Worm (Caenorhabditis elegans) whole organism, L4 larva: ENCODE data around the gene C50F4.12.
A peak's percentile ranks its signal among the peaks of the same experiment; 100 is the strongest.

Experiments used
- F37D6.2 ChIP-seq: sonication (generic microtip); optimal IDR thresholded peaks from 2 replicates; lab custom pipeline; 2016; ENCODE audit warnings: mild to moderate bottlenecking, missing genetic modification characterization, missing compliant biosample characterization
- F49E8.2 ChIP-seq: sonication (generic microtip); optimal IDR thresholded peaks from 2 replicates; lab custom pipeline; 2016; ENCODE audit warnings: missing compliant biosample characterization, mild to moderate bottlenecking, missing genetic modification characterization, borderline replicate concordance
- Y48G9A.11 ChIP-seq: fragments of 200-800 bp; sonication (Bioruptor generic); IDR thresholded peaks from 2 replicates; pipeline ENCODE4 v1.3.6; 2022; ENCODE audit warnings: missing genetic modification reagents, missing genetic modification characterization, missing compliant biosample characterization
- Y5F2A.4 ChIP-seq: fragments of 200-800 bp; sonication (Bioruptor generic); optimal IDR thresholded peaks from 2 replicates; lab custom pipeline; 2018; ENCODE audit warnings: mild to moderate bottlenecking, missing genetic modification characterization, missing compliant biosample characterization
- Y75B8A.6 ChIP-seq: fragments of 200-800 bp; sonication (Bioruptor generic); IDR thresholded peaks from 2 replicates; pipeline ENCODE4 v1.3.6; 2022; ENCODE audit warnings: missing genetic modification reagents, missing genetic modification characterization, missing compliant biosample characterization
- ZK337.2 ChIP-seq: fragments of 200-800 bp; sonication (Bioruptor generic); IDR thresholded peaks from 2 replicates; pipeline ENCODE4 v1.3.6; 2022; ENCODE audit warnings: missing genetic modification reagents, missing genetic modification characterization, missing compliant biosample characterization
- ZK546.5 ChIP-seq, 2 experiments: sonication (generic microtip); optimal IDR thresholded peaks; 2 replicates each; lab custom pipeline; 2017; ENCODE audit warnings: missing biosample characterization in 2 of 2, missing genetic modification characterization in 2 of 2
- aha-1 ChIP-seq: fragments of 150-350 bp; peaks from one replicate; lab custom pipeline; 2014; ENCODE audit warnings: missing biosample characterization, missing genetic modification characterization
- ama-1 ChIP-seq: fragments of 150-350 bp; optimal IDR thresholded peaks from 2 replicates; lab custom pipeline; 2014; ENCODE audit warnings: inconsistent platforms, mixed read lengths
- ceh-82 ChIP-seq: sonication (generic microtip); optimal IDR thresholded peaks from 2 replicates; lab custom pipeline; 2017; ENCODE audit warnings: missing biosample characterization, missing genetic modification characterization
- cey-2 ChIP-seq: sonication (generic microtip); optimal IDR thresholded peaks from 3 replicates; lab custom pipeline; 2017; ENCODE audit warnings: missing genetic modification characterization, mild to moderate bottlenecking, missing compliant biosample characterization, antibody characterized with exemption, borderline replicate concordance; ENCODE audit not compliant: insufficient read depth
- daf-12 ChIP-seq: fragments of 150-350 bp; optimal IDR thresholded peaks from 2 replicates; lab custom pipeline; 2014; ENCODE audit warnings: missing biosample characterization, missing genetic modification reagents, missing genetic modification characterization
- daf-16 ChIP-seq, 3 experiments: sonication (generic microtip); optimal IDR thresholded peaks; 2 replicates each; lab custom pipeline; 2016 to 2017; ENCODE audit warnings: missing genetic modification characterization in 3 of 3, missing genetic modification reagents in 3 of 3, mild to moderate bottlenecking in 2 of 3, missing compliant biosample characterization in 2 of 3, missing biosample characterization in 1 of 3, moderate library complexity in 1 of 3
- daf-8 ChIP-seq: fragments of 200-800 bp; sonication (Bioruptor generic); IDR thresholded peaks from 2 replicates; pipeline ENCODE4 v1.3.6; 2022; ENCODE audit warnings: missing genetic modification characterization, missing compliant biosample characterization
- dmd-9 ChIP-seq: fragments of 200-800 bp; sonication (Bioruptor generic); IDR thresholded peaks from 2 replicates; pipeline ENCODE4 v1.3.6; 2022; ENCODE audit warnings: missing genetic modification reagents, missing genetic modification characterization, missing compliant biosample characterization
- dpl-1 ChIP-seq: fragments of 150-350 bp; optimal IDR thresholded peaks from 2 replicates; lab custom pipeline; 2014; ENCODE audit warnings: missing biosample characterization, missing genetic modification reagents, missing genetic modification characterization
- egl-43 ChIP-seq: fragments of 200-800 bp; sonication (Bioruptor generic); IDR thresholded peaks from 2 replicates; pipeline ENCODE4 v1.3.6; 2022; ENCODE audit warnings: missing genetic modification reagents, missing genetic modification characterization, missing compliant biosample characterization
- gei-8 ChIP-seq: fragments of 200-800 bp; sonication (Bioruptor generic); optimal IDR thresholded peaks from 2 replicates; lab custom pipeline; 2018; ENCODE audit warnings: mild to moderate bottlenecking, missing genetic modification characterization, missing compliant biosample characterization
- hif-1 ChIP-seq, 2 experiments: sonication (generic microtip); optimal IDR thresholded peaks; 2 replicates each; lab custom pipeline; 2016 to 2017; ENCODE audit warnings: missing compliant biosample characterization in 2 of 2, missing genetic modification characterization in 2 of 2, missing genetic modification reagents in 2 of 2, missing genotype in 2 of 2, mild to moderate bottlenecking in 1 of 2
- hlh-11 ChIP-seq: fragments of 200-800 bp; sonication (Bioruptor generic); optimal IDR thresholded peaks from 2 replicates; lab custom pipeline; 2018; ENCODE audit warnings: mild to moderate bottlenecking, missing genetic modification characterization, missing compliant biosample characterization
- jun-1 ChIP-seq: fragments of 150-350 bp; optimal IDR thresholded peaks from 2 replicates; lab custom pipeline; 2014; ENCODE audit warnings: missing biosample characterization, missing genetic modification reagents, missing genetic modification characterization
- lin-13 ChIP-seq: fragments of 150-350 bp; optimal IDR thresholded peaks from 2 replicates; lab custom pipeline; 2014; ENCODE audit warnings: missing biosample characterization, missing genetic modification reagents, missing genetic modification characterization
- lin-39 ChIP-seq: fragments of 150-350 bp; optimal IDR thresholded peaks from 2 replicates; lab custom pipeline; 2014; ENCODE audit warnings: missing biosample characterization, missing genetic modification reagents, missing genetic modification characterization
- lir-3 ChIP-seq: sonication (generic microtip); optimal IDR thresholded peaks from 2 replicates; lab custom pipeline; 2016; ENCODE audit warnings: mild to moderate bottlenecking, missing genetic modification characterization, missing compliant biosample characterization
- lsy-2 ChIP-seq, 2 experiments: fragments of 150-350 bp in 1 of 2; sonication (generic microtip) in 1 of 2; optimal IDR thresholded peaks; 2 replicates each; lab custom pipeline; 2014 to 2017; ENCODE audit warnings: missing biosample characterization in 2 of 2, missing genetic modification characterization in 2 of 2
- mep-1 ChIP-seq: fragments of 150-350 bp; sonication (generic microtip); optimal IDR thresholded peaks from 3 replicates; lab custom pipeline; 2014; ENCODE audit warnings: missing biosample characterization, missing genetic modification characterization
- mxl-2 ChIP-seq: fragments of 200-800 bp; sonication (Bioruptor generic); conservative IDR thresholded peaks from 2 replicates; pipeline ENCODE4 v1.3.6; 2022; ENCODE audit warnings: missing genetic modification reagents, missing genetic modification characterization, missing compliant biosample characterization
- nhr-111 ChIP-seq: fragments of 200-800 bp; sonication (Bioruptor generic); optimal IDR thresholded peaks from 2 replicates; lab custom pipeline; 2018; ENCODE audit warnings: mild to moderate bottlenecking, missing genetic modification characterization, missing compliant biosample characterization
- nhr-25 ChIP-seq: sonication (generic microtip); optimal IDR thresholded peaks from 2 replicates; lab custom pipeline; 2017; ENCODE audit warnings: missing genetic modification characterization, mild to moderate bottlenecking, missing compliant biosample characterization, antibody characterized with exemption, moderate library complexity, borderline replicate concordance; ENCODE audit not compliant: insufficient read depth
- nhr-28 ChIP-seq: fragments of 150-350 bp; optimal IDR thresholded peaks from 2 replicates; lab custom pipeline; 2014; ENCODE audit warnings: missing biosample characterization, missing genetic modification characterization
- nhr-76 ChIP-seq: fragments of 150-350 bp; optimal IDR thresholded peaks from 2 replicates; lab custom pipeline; 2014; ENCODE audit warnings: missing biosample characterization, missing genetic modification characterization
- nhr-77 ChIP-seq: fragments of 150-350 bp; optimal IDR thresholded peaks from 2 replicates; lab custom pipeline; 2014; ENCODE audit warnings: missing biosample characterization, missing genetic modification characterization
- pha-4 ChIP-seq, 2 experiments: fragments of 150-350 bp in 1 of 2; fragments of 200-800 bp in 1 of 2; sonication (Bioruptor generic) in 1 of 2; IDR thresholded peaks in 1 of 2; optimal IDR thresholded peaks in 1 of 2; 2 replicates each; pipeline versions ENCODE4 v1.3.6 to Lab custom; 2014 to 2022; ENCODE audit warnings: missing genetic modification characterization in 2 of 2, missing genetic modification reagents in 2 of 2, missing biosample characterization in 1 of 2, missing compliant biosample characterization in 1 of 2
- rbr-2 ChIP-seq: sonication (generic microtip); optimal IDR thresholded peaks from 2 replicates; lab custom pipeline; 2016; ENCODE audit warnings: missing genotype, missing genetic modification characterization, missing compliant biosample characterization
- saeg-2 ChIP-seq: fragments of 200-800 bp; sonication (Bioruptor generic); IDR thresholded peaks from 2 replicates; pipeline ENCODE4 v1.3.6; 2022; ENCODE audit warnings: missing genetic modification reagents, missing genetic modification characterization, missing compliant biosample characterization
- skn-1 ChIP-seq: fragments of 150-350 bp; optimal IDR thresholded peaks from 2 replicates; lab custom pipeline; 2014; ENCODE audit warnings: missing biosample characterization, missing genetic modification characterization
- spr-1 ChIP-seq: sonication (generic microtip); optimal IDR thresholded peaks from 2 replicates; lab custom pipeline; 2016; ENCODE audit warnings: mild to moderate bottlenecking, missing genetic modification characterization, missing compliant biosample characterization
- spr-3 ChIP-seq: fragments of 200-800 bp; sonication (Bioruptor generic); optimal IDR thresholded peaks from 2 replicates; lab custom pipeline; 2018; ENCODE audit warnings: mild to moderate bottlenecking, missing genetic modification characterization, missing compliant biosample characterization
- unc-130 ChIP-seq: sonication (generic microtip); optimal IDR thresholded peaks from 2 replicates; lab custom pipeline; 2016; ENCODE audit warnings: missing genetic modification reagents, missing genetic modification characterization, missing compliant biosample characterization
- unc-39 ChIP-seq: sonication (generic microtip); optimal IDR thresholded peaks from 2 replicates; lab custom pipeline; 2017; ENCODE audit warnings: missing biosample characterization, missing genetic modification characterization
- unc-62 ChIP-seq, 3 experiments: fragments of 150-350 bp in 1 of 3; sonication (generic microtip); optimal IDR thresholded peaks in 2 of 3; peaks in 1 of 3; 1 replicate in 1 of 3; 2 replicates in 2 of 3; lab custom pipeline; 2014 to 2017; ENCODE audit warnings: missing biosample characterization in 3 of 3, missing genetic modification characterization in 3 of 3, missing genetic modification reagents in 3 of 3, missing genotype in 1 of 3
- zfp-2 ChIP-seq: sonication (generic microtip); optimal IDR thresholded peaks from 2 replicates; lab custom pipeline; 2016; ENCODE audit warnings: mild to moderate bottlenecking, missing genetic modification characterization, missing compliant biosample characterization
- zip-11 ChIP-seq: fragments of 200-800 bp; sonication (Bioruptor generic); IDR thresholded peaks from 2 replicates; pipeline ENCODE4 v1.3.6; 2022; ENCODE audit warnings: missing genetic modification characterization, missing compliant biosample characterization
- ztf-7 ChIP-seq: fragments of 150-350 bp; optimal IDR thresholded peaks from 2 replicates; lab custom pipeline; 2014; ENCODE audit warnings: missing biosample characterization, missing genetic modification characterization

The C50F4.12 gene

DNA sequence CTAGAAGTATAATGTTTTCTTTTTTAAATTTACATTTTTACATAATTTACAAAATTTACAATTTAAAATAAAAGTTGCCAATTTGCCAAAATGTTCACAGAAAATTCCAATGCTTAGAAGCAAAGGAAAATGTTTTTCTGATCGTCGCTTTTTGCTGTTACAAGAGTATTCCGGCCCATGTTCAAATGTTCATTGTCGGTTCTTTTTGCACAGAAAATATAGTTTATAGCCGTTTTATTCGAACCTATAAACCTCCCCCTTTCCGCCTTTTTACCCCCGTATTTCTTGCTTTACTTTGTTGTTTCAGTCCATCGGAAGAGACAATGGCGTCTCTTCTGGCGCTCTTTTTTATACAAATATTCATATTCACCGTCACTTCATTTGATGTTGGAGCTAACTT is 4.9 kb downstream of the C50F4.12 start, which contains the start of gene tag-329:
tag-329 (plus strand) TSS at position 301 of the 400 bp plus-strand sequence.
- no peak for TF ChIP-seq spr-3 (GFP tag; lab: Kevin White, UChicago)
- TF ChIP-seq skn-1 = no peak
- TF ChIP-seq Y48G9A.11 (GFP tag; lab: Robert Waterston, UW) = no peak
- TF ChIP-seq egl-43 (GFP tag; lab: Robert Waterston, UW) = no peak
- TF ChIP-seq lsy-2 (tag; optimal IDR thresholded peaks at IDR 0.05; lab: Kevin White, UChicago) = no peak
- TF ChIP-seq nhr-25 (tag; lab: Kevin White, UChicago) = no peak
- no peak for TF ChIP-seq mxl-2 (GFP tag; lab: Robert Waterston, UW)
- no peak for TF ChIP-seq Y75B8A.6 (GFP tag; lab: Robert Waterston, UW)
- no peak for TF ChIP-seq nhr-76 (tag; lab: Kevin White, UChicago)
- no peak for TF ChIP-seq hif-1 (tag; optimal IDR thresholded peaks at IDR 0.05; lab: Kevin White, UChicago)
- TF ChIP-seq unc-130 = no peak
- TF ChIP-seq F37D6.2 (tag; lab: Kevin White, UChicago) = no peak
- no peak for TF ChIP-seq saeg-2 (GFP tag; lab: Robert Waterston, UW)
- TF ChIP-seq, all 104 proteins: peak for 0

DNA sequence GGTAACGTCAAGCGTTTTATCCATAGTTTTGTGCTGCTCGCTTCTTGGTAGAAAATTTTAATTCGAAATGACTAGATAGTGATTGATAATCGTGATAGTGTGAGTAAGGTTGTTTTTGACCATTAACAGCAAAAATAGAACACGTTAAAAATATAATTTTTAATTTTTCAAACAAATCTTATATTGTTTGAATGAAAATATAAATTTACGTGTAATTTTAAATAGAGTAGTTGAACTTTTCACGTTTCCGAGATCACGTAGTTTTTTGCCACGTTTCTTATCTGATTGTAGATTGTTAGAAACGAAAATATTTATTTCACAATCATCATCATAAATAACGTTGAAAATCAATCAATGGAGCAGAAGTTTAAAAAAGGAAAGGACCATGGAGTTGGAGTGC is 8.1 kb downstream of the C50F4.12 start, which contains the start of the genes C50F4.10 and pfk-1.2:
C50F4.10 (minus strand) TSS at position 101 of the 400 bp plus-strand sequence.
pfk-1.2 (plus strand) TSS at position 325 of the 400 bp plus-strand sequence.
- no peak for TF ChIP-seq pha-4 (GFP tag; IDR thresholded peaks at IDR 0.05; lab: Robert Waterston, UW)
- TF ChIP-seq pha-4 (tag; optimal IDR thresholded peaks at IDR 0.05; lab: Kevin White, UChicago) = no peak
- no peak for TF ChIP-seq ztf-7 (tag; lab: Kevin White, UChicago)
- TF ChIP-seq nhr-111 (GFP tag; lab: Kevin White, UChicago) = no peak

DNA sequence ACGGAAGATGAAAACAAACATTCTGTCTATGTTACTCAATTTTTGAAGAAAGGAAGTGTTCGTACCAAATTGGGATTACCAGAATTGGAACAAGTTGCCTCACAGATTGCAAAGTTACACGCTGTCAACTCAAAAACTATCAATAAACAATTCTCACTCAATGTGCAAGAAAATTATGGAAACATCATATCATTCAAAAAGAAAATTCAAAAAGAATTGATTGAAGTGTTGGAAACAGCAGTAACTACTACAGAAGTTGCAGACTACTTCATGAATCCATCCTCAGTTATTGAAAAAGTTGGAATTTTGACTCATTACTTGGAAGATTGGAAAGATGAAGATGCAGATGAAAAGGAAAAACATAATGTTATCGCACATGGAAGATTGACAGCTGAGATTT is 11.6 kb downstream of the C50F4.12 start:
- TF ChIP-seq mep-1 (no peak), aha-1 (tag; lab: Kevin White, UChicago) (peak; percentile 96)

DNA sequence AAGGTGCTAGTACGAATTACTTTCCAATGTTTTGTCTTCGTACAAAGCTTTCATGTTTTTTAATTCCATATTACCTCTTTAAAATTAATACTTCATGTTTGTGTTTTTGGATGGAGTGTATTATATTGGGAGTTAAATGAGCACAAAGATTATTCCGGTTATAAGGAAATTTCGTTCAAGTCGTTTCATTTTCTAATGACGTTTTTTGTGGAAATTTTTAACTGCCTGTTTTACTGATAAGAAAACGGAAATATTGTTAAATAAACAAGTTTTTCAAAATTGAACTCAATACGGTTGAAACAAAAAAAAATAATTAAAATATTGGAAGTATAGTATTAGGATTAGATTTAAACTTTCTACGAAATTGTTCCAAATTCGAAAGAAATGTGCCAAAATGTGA is 12.2 kb downstream of the C50F4.12 start:
- TF ChIP-seq daf-8 (GFP tag; lab: Robert Waterston, UW) (no peak), ZK337.2 (no peak), daf-12 (tag; lab: Kevin White, UChicago) (no peak), F37D6.2 (tag; lab: Kevin White, UChicago) (no peak), lin-39 (tag; lab: Kevin White, UChicago) (no peak), ZK546.5 (tag; optimal IDR thresholded peaks at IDR 0.05; lab: Kevin White, UChicago) (no peak), nhr-77 (peak; percentile 57), cey-2 (tag; lab: Kevin White, UChicago) (no peak), rbr-2 (tag; lab: Kevin White, UChicago) (no peak), dmd-9 (GFP tag; lab: Robert Waterston, UW) (no peak), nhr-28 (tag; lab: Kevin White, UChicago) (peak; percentile 42), Y5F2A.4 (GFP tag; lab: Kevin White, UChicago) (no peak), dpl-1 (GFP tag; lab: Kevin White, UChicago) (no peak), daf-16 (GFP tag; optimal IDR thresholded peaks at IDR 0.05; lab: Kevin White, UChicago) (no peak), daf-16 (tag; optimal IDR thresholded peaks at IDR 0.05; lab: Kevin White, UChicago) (peak; percentile 39), lir-3 (tag; lab: Kevin White, UChicago) (no peak), unc-130 (no peak), lin-13 (GFP tag; lab: Kevin White, UChicago) (no peak), F49E8.2 (tag; lab: Kevin White, UChicago) (no peak), ama-1 (lab: Kevin White, UChicago) (no peak), ceh-82 (no peak), zfp-2 (tag; lab: Kevin White, UChicago) (no peak), spr-1 (tag; lab: Kevin White, UChicago) (no peak), unc-39 (tag; lab: Kevin White, UChicago) (no peak), unc-62 (GFP tag; optimal IDR thresholded peaks at IDR 0.05 in 1 of 2; lab: Kevin White, UChicago) (peak in 1 of 2 experiments; percentile 16), unc-62 (tag; optimal IDR thresholded peaks at IDR 0.05; lab: Kevin White, UChicago) (no peak), ztf-7 (tag; lab: Kevin White, UChicago) (no peak), hlh-11 (tag; lab: Kevin White, UChicago) (no peak), jun-1 (no peak), gei-8 (GFP tag; lab: Kevin White, UChicago) (no peak), zip-11 (GFP tag; lab: Robert Waterston, UW) (no peak), egl-43 (GFP tag; lab: Robert Waterston, UW) (no peak), Y75B8A.6 (GFP tag; lab: Robert Waterston, UW) (no peak)
